Fruit fly (Drosophila melanogaster) Kc167 (cell line): Measurements from ENCODE around the gene Cyp316a1.

Experiments used
- Myc ChIP-seq: fragments of >200 bp; optimal IDR thresholded peaks from 2 replicates; lab custom pipeline; 2017; ENCODE audit warnings: missing external identifiers
- Sin3A ChIP-seq: fragments of >200 bp; optimal IDR thresholded peaks from 2 replicates; lab custom pipeline; 2018; ENCODE audit warnings: missing external identifiers
- h ChIP-seq: fragments of >200 bp; optimal IDR thresholded peaks from 3 replicates; lab custom pipeline; 2018; ENCODE audit warnings: missing external identifiers
- insv ChIP-seq: fragments of >200 bp; optimal IDR thresholded peaks from 3 replicates; lab custom pipeline; 2018; ENCODE audit warnings: missing external identifiers
- psq ChIP-seq: fragments of >200 bp; optimal IDR thresholded peaks from 2 replicates; lab custom pipeline; 2017; ENCODE audit warnings: missing external identifiers
- ttk ChIP-seq: sonication (Bioruptor generic); optimal IDR thresholded peaks from 2 replicates; lab custom pipeline; 2017; ENCODE audit warnings: missing external identifiers

Gene Cyp316a1

DNA sequence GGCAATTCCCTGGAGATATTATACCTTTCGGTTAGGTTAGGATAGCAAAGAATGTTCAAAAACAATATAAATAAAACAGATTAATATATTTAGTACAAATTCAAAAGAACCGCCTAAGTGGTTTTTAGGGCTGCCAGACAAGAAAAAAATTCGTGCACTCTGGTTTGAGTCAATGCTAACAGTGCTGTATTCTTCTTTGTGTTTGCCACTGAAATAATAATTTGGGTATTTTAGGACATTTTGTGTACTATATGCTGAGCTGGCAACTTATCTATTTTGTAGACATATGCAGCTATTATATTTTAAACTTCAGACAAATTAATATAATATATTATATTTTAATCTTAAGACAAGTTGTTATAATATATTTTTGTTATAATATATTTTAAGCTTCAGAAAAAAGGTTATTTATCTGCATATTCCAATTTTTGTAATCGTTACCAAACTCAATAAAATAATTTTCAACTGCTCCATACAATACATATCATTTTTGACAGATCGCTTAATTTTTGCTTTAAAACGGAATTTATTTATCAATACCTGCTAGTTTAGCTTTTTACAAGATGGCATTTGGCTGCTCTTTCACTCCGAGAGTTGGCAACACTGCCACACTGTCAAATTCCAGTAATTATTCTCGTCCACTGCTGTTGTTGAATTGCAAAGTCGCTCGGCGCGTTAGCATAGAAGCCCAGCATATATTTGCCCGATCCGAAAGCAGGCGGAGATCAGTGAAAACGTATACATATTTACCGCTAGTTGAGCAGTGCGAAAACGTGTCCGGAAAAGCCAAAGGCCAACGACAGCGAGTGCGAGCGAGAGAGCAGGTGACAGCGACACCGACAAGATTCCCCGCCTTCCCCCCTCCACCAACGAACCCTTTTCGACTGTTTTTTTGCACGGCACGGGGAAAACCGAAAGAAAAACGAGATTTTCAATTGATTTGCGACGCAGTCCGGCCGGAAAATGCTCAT, 19.0 kb downstream of the Cyp316a1 start, which contains the start of gene CG7546:
Gene CG7546, plus strand, starts transcription at position 573 of the 971 bp plus-strand sequence.
- no peak for TF ChIP-seq Myc (lab: Kevin White, UChicago)
- no peak for TF ChIP-seq h (lab: Kevin White, UChicago)
- TF ChIP-seq ttk (lab: Kevin White, UChicago), result no peak
- no peak for TF ChIP-seq Sin3A (lab: Kevin White, UChicago)
- no peak for TF ChIP-seq insv
- TF ChIP-seq psq (lab: Kevin White, UChicago), result no peak

DNA sequence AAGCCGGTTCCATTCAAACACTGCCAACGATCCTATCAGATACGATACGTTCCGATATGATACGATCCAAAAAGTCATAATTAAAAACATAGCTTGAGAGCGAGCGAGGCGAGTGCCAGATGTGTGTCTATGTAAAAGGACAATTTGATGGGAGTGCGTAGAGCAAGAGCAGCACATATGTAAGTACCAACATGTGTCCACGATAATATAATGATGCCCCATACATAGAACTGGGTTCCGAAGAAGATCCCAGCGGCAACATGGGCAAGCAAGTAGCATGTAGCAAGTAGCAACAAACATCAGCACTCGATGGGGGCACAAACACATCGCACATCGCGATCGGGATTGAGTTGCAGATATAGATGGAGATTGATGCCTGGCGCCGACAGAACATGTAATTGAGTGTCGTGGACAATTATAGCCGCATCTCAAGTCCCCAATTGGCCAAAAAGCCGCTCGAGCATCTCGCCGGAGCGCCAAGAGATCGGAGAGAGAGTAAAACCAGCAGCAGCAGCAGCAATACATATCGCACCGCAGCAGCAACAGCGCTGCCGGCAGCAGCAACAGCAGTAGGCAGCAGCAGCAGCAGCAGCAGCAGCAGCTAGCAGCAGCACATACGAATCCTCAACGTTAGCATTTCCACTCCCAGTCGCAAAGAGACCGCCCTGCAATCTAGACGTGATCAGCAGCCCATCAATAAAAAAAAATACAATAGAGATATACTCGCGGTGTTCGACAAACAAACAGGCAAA, 26.9 kb downstream of the Cyp316a1 start, which contains the start of gene ltl:
Gene ltl, plus strand, starts transcription at position 647 of the 752 bp plus-strand sequence.
- TF ChIP-seq ttk (lab: Kevin White, UChicago) (no peak), h (lab: Kevin White, UChicago) (no peak), insv (no peak), Sin3A (lab: Kevin White, UChicago) (no peak), psq (lab: Kevin White, UChicago) (no peak), Myc (lab: Kevin White, UChicago) (no peak)

dm6 chr3L:7519219-7519618, 27.6 kb downstream of the Cyp316a1 start:
- no peak for TF ChIP-seq psq (lab: Kevin White, UChicago)
- TF ChIP-seq insv, result no peak
- TF ChIP-seq Sin3A (lab: Kevin White, UChicago), result no peak
- no peak for TF ChIP-seq h (lab: Kevin White, UChicago)
- no peak for TF ChIP-seq Myc (lab: Kevin White, UChicago)
- no peak for TF ChIP-seq ttk (lab: Kevin White, UChicago)

- no peak for TF ChIP-seq psq (lab: Kevin White, UChicago)
- no peak for TF ChIP-seq Myc (lab: Kevin White, UChicago)
- TF ChIP-seq h (lab: Kevin White, UChicago), result no peak
- no peak for TF ChIP-seq Sin3A (lab: Kevin White, UChicago)
- TF ChIP-seq ttk (lab: Kevin White, UChicago), result no peak
- no peak for TF ChIP-seq insv
Measured at dm6 chr3L:7520619-7521018, 29.0 kb downstream of the Cyp316a1 start.

DNA sequence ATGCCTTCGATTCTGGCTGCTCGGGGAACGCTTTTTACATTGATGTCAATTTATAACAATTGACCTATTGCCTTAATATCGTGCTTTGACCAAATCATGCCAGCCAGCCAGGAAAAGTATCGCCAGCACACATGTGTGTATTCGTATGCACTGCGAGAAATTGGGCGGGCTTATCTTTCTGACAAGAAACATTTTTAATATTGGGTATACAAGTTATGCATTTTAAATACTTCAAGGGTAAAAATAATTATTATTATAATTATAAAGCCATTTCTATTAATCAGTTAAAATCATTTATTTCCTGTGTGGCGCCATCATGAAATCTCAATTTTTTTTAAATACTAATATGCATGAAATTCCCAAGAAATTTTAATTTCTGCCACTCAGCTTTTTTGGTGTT, 30.2 kb downstream of the Cyp316a1 start:
- TF ChIP-seq Myc (lab: Kevin White, UChicago) (no peak), h (lab: Kevin White, UChicago) (no peak), psq (lab: Kevin White, UChicago) (no peak), Sin3A (lab: Kevin White, UChicago) (no peak), ttk (lab: Kevin White, UChicago) (no peak), insv (no peak)

dm6 chr3L:7527661-7528379, 36.2 kb downstream of the Cyp316a1 start:
- TF ChIP-seq Myc (lab: Kevin White, UChicago) (no peak), insv (no peak), Sin3A (lab: Kevin White, UChicago) (no peak), psq (lab: Kevin White, UChicago) (no peak), ttk (lab: Kevin White, UChicago) (no peak), h (lab: Kevin White, UChicago) (no peak)

DNA sequence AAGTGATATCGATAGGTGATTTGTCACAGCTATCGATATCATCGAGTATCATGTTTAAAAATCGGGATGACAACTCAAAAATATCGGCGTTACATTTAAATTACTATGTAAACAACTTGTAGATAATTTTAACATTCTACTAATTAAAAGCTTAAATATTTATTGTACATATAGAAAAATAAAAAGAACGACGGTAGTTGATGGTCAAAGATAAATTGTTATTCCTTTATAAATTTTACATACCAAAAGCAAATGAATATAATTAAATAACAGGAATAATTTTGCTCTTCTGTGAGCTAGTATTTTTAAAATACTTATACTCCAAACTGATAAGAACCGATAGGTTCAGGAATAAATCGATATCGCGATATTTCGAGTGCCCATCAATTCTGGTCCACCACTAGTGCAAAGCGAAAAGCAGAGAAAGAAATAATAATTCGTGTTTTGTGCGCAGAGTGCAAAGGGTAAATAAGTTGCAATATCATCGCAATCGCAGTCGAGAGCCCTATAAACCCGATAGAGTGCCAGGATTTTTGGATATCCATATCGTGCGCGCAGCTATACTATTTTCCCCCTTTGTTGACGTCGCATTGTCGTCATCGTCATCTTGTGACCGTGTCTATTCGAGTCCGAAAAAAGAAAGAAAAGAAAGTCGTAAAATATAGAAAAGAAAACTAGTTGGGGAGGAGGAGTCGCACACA, 36.9 kb downstream of the Cyp316a1 start, which contains the start of gene lqf:
Gene lqf, plus strand, starts transcription at position 401 of the 701 bp plus-strand sequence.
- TF ChIP-seq Sin3A (lab: Kevin White, UChicago), result no peak
- no peak for TF ChIP-seq insv
- TF ChIP-seq h (lab: Kevin White, UChicago), result no peak
- no peak for TF ChIP-seq Myc (lab: Kevin White, UChicago)
- TF ChIP-seq ttk (lab: Kevin White, UChicago), result no peak
- no peak for TF ChIP-seq psq (lab: Kevin White, UChicago)

- TF ChIP-seq Myc (lab: Kevin White, UChicago) (no peak), insv (no peak), psq (lab: Kevin White, UChicago) (no peak), h (lab: Kevin White, UChicago) (no peak), Sin3A (lab: Kevin White, UChicago) (no peak), ttk (lab: Kevin White, UChicago) (no peak)
Measured at dm6 chr3L:7529081-7530021, 37.7 kb downstream of the Cyp316a1 start.
